Worm (Caenorhabditis elegans) whole organism, young adult: ENCODE data around the gene W04H10.5.

Experiments used
- B0336.3 ChIP-seq: fragments of 200-800 bp; sonication (Bioruptor generic); IDR thresholded peaks from 2 replicates; pipeline ENCODE4 v1.3.6; 2022; ENCODE audit warnings: missing genetic modification characterization, missing compliant biosample characterization
- ama-1 ChIP-seq, 3 experiments: fragments of 150-350 bp in 1 of 3; sonication (generic microtip) in 2 of 3; optimal IDR thresholded peaks; 2 replicates each; lab custom pipeline; 2014 to 2018; ENCODE audit warnings: missing biosample characterization in 2 of 3, missing genetic modification characterization in 2 of 3, missing genetic modification reagents in 2 of 3
- bed-2 ChIP-seq: fragments of 200-800 bp; sonication (Bioruptor generic); IDR thresholded peaks from 2 replicates; pipeline ENCODE4 v1.3.6; 2022; ENCODE audit warnings: missing genetic modification reagents, missing genetic modification characterization, missing compliant biosample characterization
- dpl-1 ChIP-seq: fragments of 150-350 bp; optimal IDR thresholded peaks from 2 replicates; lab custom pipeline; 2014; ENCODE audit warnings: missing biosample characterization, missing genetic modification reagents, missing genetic modification characterization
- fkh-3 ChIP-seq: sonication (generic microtip); optimal IDR thresholded peaks from 2 replicates; lab custom pipeline; 2016; ENCODE audit warnings: mild to moderate bottlenecking, missing genetic modification characterization, missing compliant biosample characterization
- lin-26 ChIP-seq: fragments of 200-800 bp; sonication (Bioruptor generic); IDR thresholded peaks from 2 replicates; pipeline ENCODE4 v1.3.6; 2022; ENCODE audit warnings: missing genetic modification reagents, missing genetic modification characterization, missing compliant biosample characterization
- unc-62 ChIP-seq: fragments of 150-350 bp; optimal IDR thresholded peaks from 2 replicates; lab custom pipeline; 2014; ENCODE audit warnings: missing biosample characterization, missing genetic modification reagents, missing genetic modification characterization
- ztf-18 ChIP-seq: sonication (generic microtip); optimal IDR thresholded peaks from 2 replicates; lab custom pipeline; 2016; ENCODE audit warnings: missing genotype, mild to moderate bottlenecking, missing genetic modification characterization, missing compliant biosample characterization
- ztf-6 ChIP-seq: fragments of 200-800 bp; sonication (Bioruptor generic); IDR thresholded peaks from 2 replicates; pipeline ENCODE4 v1.3.6; 2022; ENCODE audit warnings: missing genetic modification reagents, missing genetic modification characterization, missing compliant biosample characterization

- TF ChIP-seq fkh-3 (tag; lab: Kevin White, UChicago), result no peak
- TF ChIP-seq ama-1 (optimal IDR thresholded peaks at IDR 0.05; lab: Kevin White, UChicago), result no peak
- TF ChIP-seq ama-1 (GFP tag; optimal IDR thresholded peaks at IDR 0.05; lab: Kevin White, UChicago), result no peak
- TF ChIP-seq B0336.3 (GFP tag; lab: Robert Waterston, UW), result no peak
- TF ChIP-seq bed-2, result no peak
- no peak for TF ChIP-seq ztf-6 (GFP tag; lab: Robert Waterston, UW)
- TF ChIP-seq unc-62, result no peak
- no peak for TF ChIP-seq lin-26
- TF ChIP-seq ztf-18 (tag; lab: Kevin White, UChicago), result no peak
- TF ChIP-seq dpl-1, result no peak
These were observed 16.3 kb downstream of the W04H10.5 start for ce11 chrII:622478-622877.
